Fruit fly (Drosophila melanogaster): ENCODE measurements around the gene rg.

rg gene

DNA sequence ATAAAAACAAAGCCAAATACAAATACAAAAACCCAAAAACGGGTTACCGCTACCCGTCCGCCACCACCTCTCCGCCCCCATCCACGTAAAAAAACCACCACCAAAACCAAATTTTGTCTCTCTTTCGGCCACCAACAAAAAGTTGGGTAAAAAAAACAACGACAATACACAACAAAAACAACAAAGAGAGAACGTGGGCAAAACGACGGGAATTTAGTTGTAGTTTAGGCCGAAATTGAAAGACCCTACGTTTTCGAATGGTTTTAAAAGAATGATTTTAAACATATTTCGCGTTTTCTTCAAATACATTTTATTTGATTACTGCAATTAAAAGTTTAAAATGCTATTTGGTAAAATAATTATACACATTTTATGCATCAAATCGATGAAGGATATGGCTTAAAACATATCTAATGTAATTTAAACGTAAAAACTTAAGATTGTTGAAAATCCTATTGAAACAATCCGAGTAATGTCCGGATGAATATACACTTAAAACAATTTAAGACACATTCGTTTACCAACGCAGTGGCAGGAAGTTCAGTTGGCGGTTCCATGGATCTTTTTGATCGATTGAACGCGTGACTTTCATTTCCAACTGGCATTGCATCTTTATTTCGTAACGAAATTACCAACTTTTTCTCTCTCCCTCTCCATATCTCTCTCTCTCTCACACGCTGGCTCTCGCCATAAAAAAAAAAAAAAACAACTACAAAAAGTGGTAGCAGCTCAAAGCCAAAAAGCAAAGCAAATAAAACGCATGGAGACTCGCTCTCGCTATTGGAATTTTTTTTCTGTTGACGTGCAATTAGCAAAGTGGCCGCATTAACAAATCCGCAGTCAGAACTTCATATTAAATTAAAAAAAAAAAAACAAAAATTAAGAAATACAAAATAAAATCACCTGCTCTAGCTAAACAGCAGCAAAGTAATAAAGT, 1.4 kb downstream of the rg start (continued):
- TF ChIP-seq vvl (GFP tag; IDR thresholded peaks at IDR 0.05) (no peak; the same call in 1 of the 2 replicates), Xbp1 (GFP tag; optimal IDR thresholded peaks at IDR 0.05) (peak; percentile 49), CG3407 (GFP tag; optimal IDR thresholded peaks at IDR 0.05) (no peak), Dip3 (GFP tag; optimal IDR thresholded peaks at IDR 0.05) (peak; percentile 5), tup (GFP tag; optimal IDR thresholded peaks at IDR 0.05) (no peak), CG12391 (tag; optimal IDR thresholded peaks at IDR 0.05) (peak; percentile 63), Eip74EF (GFP tag; optimal IDR thresholded peaks at IDR 0.05) (peak in 1 of 2 experiments; percentile 37), tgo (GFP tag; IDR thresholded peaks at IDR 0.05) (peak; percentile 30; the same call in 1 of the 3 replicates), CG12942 (GFP tag; optimal IDR thresholded peaks at IDR 0.05) (peak; percentile 33), CG42726 (GFP tag; IDR thresholded peaks at IDR 0.05; ENCODE audit: partially characterized antibody) (no peak), CG15601 (tag; optimal IDR thresholded peaks at IDR 0.05) (peak; percentile 39), Max (GFP tag; optimal IDR thresholded peaks at IDR 0.05) (peak; percentile 1), Antp (GFP tag; optimal IDR thresholded peaks at IDR 0.05) (peak; percentile 23), vnd (GFP tag; IDR thresholded peaks at IDR 0.05; ENCODE audit: partially characterized antibody) (no peak), rib (GFP tag; IDR thresholded peaks at IDR 0.05) (no peak), CG10321 (GFP tag; IDR thresholded peaks at IDR 0.05) (no peak), Xrp1 (GFP tag; IDR thresholded peaks at IDR 0.05) (peak; percentile 46; the same call in 1 of the 2 replicates), phol (tag; optimal IDR thresholded peaks at IDR 0.05) (peak; percentile 74), ERR (GFP tag; optimal IDR thresholded peaks at IDR 0.05) (no peak), CG4424 (GFP tag; optimal IDR thresholded peaks at IDR 0.05) (peak; percentile 57), CG13894 (tag; optimal IDR thresholded peaks at IDR 0.05) (no peak), sisA (GFP tag; IDR thresholded peaks at IDR 0.05) (peak; percentile 40; the same call in 1 of the 2 replicates), CG15479 (GFP tag; optimal IDR thresholded peaks at IDR 0.05) (no peak), CG11723 (GFP tag; optimal IDR thresholded peaks at IDR 0.05) (no peak), CG11085 (GFP tag; IDR thresholded peaks at IDR 0.05) (no peak), Kr (GFP tag; optimal IDR thresholded peaks at IDR 0.05) (no peak), CG10267 (tag; optimal IDR thresholded peaks at IDR 0.05) (peak; percentile 57), CG11456 (GFP tag; IDR thresholded peaks at IDR 0.05) (no peak), slp2 (GFP tag; optimal IDR thresholded peaks at IDR 0.05) (peak; percentile 42), gro (GFP tag; optimal IDR thresholded peaks at IDR 0.05) (peak; percentile 12), NK7.1 (GFP tag; optimal IDR thresholded peaks at IDR 0.05) (no peak), da (GFP tag; optimal IDR thresholded peaks at IDR 0.05) (no peak), CG17912 (GFP tag; optimal IDR thresholded peaks at IDR 0.05) (no peak), nerfin-1 (tag; optimal IDR thresholded peaks at IDR 0.05) (peak; percentile 44), crc (GFP tag; optimal IDR thresholded peaks at IDR 0.05) (peak; percentile 47), CG31388 (GFP tag; optimal IDR thresholded peaks at IDR 0.05) (peak; percentile 5), CG10979 (tag; optimal IDR thresholded peaks at IDR 0.05) (peak; percentile 65), vfl (GFP tag; optimal IDR thresholded peaks at IDR 0.05) (no peak), h (optimal IDR thresholded peaks at IDR 0.05) (no peak), CG1024 (GFP tag; IDR thresholded peaks at IDR 0.05) (no peak), tll (GFP tag; optimal IDR thresholded peaks at IDR 0.05) (no peak), CG9727 (GFP tag; optimal IDR thresholded peaks at IDR 0.05) (peak; percentile 71), CG7963 (GFP tag; IDR thresholded peaks at IDR 0.05; ENCODE audit: partially characterized antibody) (no peak), BEAF-32 (GFP tag; optimal IDR thresholded peaks at IDR 0.05) (no peak), MESR4 (GFP tag; optimal IDR thresholded peaks at IDR 0.05) (no peak), CG31441 (GFP tag; IDR thresholded peaks at IDR 0.05) (peak; percentile 62), danr (GFP tag; IDR thresholded peaks at IDR 0.05) (no peak), CG13624 (GFP tag; optimal IDR thresholded peaks at IDR 0.05) (peak; percentile 47)

All from whole organism, embryonic.